In genomic region chrIII:7710066-7710465, ce11 we compare ENCODE assay signal across 4 worm cellular contexts.
A peak's percentile ranks its signal among the peaks of the same experiment; 100 is the strongest.
TF ChIP-seq lines count a peak whose summit lies in the region.

No protein-coding gene starts in this region.

TF ChIP-seq in whole organism, L2 larva, 48 proteins besides CTCF, POLR2A, EP300 and RAD21 (continued from another document):
- TF ChIP-seq R02D3.7 (tag; optimal IDR thresholded peaks at IDR 0.05; lab: Kevin White, UChicago) (no peak), elt-3 (tag; optimal IDR thresholded peaks at IDR 0.05; lab: Kevin White, UChicago) (no peak), nhr-21 (tag; optimal IDR thresholded peaks at IDR 0.05; lab: Kevin White, UChicago) (peak; percentile 52), crh-2 (tag; optimal IDR thresholded peaks at IDR 0.05; lab: Kevin White, UChicago) (peak; percentile 83), nhr-11 (tag; optimal IDR thresholded peaks at IDR 0.05; lab: Kevin White, UChicago) (no peak), dmd-4 (tag; optimal IDR thresholded peaks at IDR 0.05; lab: Kevin White, UChicago) (no peak), snpc-4 (tag; optimal IDR thresholded peaks at IDR 0.05; lab: Kevin White, UChicago) (peak; percentile 58), sma-9 (GFP tag; optimal IDR thresholded peaks at IDR 0.05; lab: Kevin White, UChicago) (peak; percentile 55), sma-9 (tag; optimal IDR thresholded peaks at IDR 0.05; lab: Kevin White, UChicago) (no peak), Y55F3AM.14 (GFP tag; optimal IDR thresholded peaks at IDR 0.05; lab: Kevin White, UChicago) (no peak), nhr-25 (tag; optimal IDR thresholded peaks at IDR 0.05; lab: Kevin White, UChicago) (peak; percentile 71), ama-1 (optimal IDR thresholded peaks at IDR 0.05; lab: Kevin White, UChicago) (peak; percentile 25), egl-27 (tag; optimal IDR thresholded peaks at IDR 0.05; lab: Kevin White, UChicago) (peak; percentile 25), ztf-4 (tag; optimal IDR thresholded peaks at IDR 0.05; lab: Kevin White, UChicago) (peak; percentile 64), sem-4 (tag; optimal IDR thresholded peaks at IDR 0.05; lab: Kevin White, UChicago) (peak; percentile 80), peb-1 (tag; optimal IDR thresholded peaks at IDR 0.05; lab: Kevin White, UChicago) (no peak), F13H6.1 (tag; optimal IDR thresholded peaks at IDR 0.05; lab: Kevin White, UChicago) (peak; percentile 82), nhr-77 (tag; optimal IDR thresholded peaks at IDR 0.05; lab: Kevin White, UChicago) (no peak), mab-5 (tag; optimal IDR thresholded peaks at IDR 0.05; lab: Kevin White, UChicago) (peak; percentile 46), nhr-129 (tag; optimal IDR thresholded peaks at IDR 0.05; lab: Kevin White, UChicago) (peak; percentile 94), blmp-1 (tag; optimal IDR thresholded peaks at IDR 0.05; lab: Kevin White, UChicago; ENCODE audit: insufficient read depth) (peak; percentile 58), ceh-16 (tag; optimal IDR thresholded peaks at IDR 0.05; lab: Kevin White, UChicago) (no peak), skn-1 (tag; optimal IDR thresholded peaks at IDR 0.05; lab: Kevin White, UChicago) (no peak), nhr-23 (tag; optimal IDR thresholded peaks at IDR 0.05; lab: Kevin White, UChicago) (no peak), fos-1 (tag; optimal IDR thresholded peaks at IDR 0.05; lab: Kevin White, UChicago) (peak; percentile 66)

TF ChIP-seq in whole organism, L4 larva, 104 proteins besides CTCF, POLR2A, EP300 and RAD21 (continued from another document):
- TF ChIP-seq madf-9 (GFP tag; conservative IDR thresholded peaks at IDR 0.05; lab: Robert Waterston, UW): 0 out of 2 replicates have a peak, but pooled peaks have one; percentile 34
- no peak for TF ChIP-seq daf-16 (GFP tag; optimal IDR thresholded peaks at IDR 0.05; lab: Kevin White, UChicago)
- TF ChIP-seq daf-16 (tag; optimal IDR thresholded peaks at IDR 0.05; lab: Kevin White, UChicago): peak; percentile 66
- TF ChIP-seq ceh-28 (tag; optimal IDR thresholded peaks at IDR 0.05; lab: Kevin White, UChicago): peak; percentile 30
- TF ChIP-seq vab-7 (GFP tag; IDR thresholded peaks at IDR 0.05; lab: Robert Waterston, UW): peak; percentile 13; the same call in 1 of the 2 replicates
- TF ChIP-seq lin-13 (GFP tag; optimal IDR thresholded peaks at IDR 0.05; lab: Kevin White, UChicago): peak; percentile 99
- 0 out of 2 replicates have a peak, but pooled peaks have one; percentile 13 for TF ChIP-seq T26A8.4 (GFP tag; IDR thresholded peaks at IDR 0.05; lab: Robert Waterston, UW)
- 0 out of 2 replicates have a peak, but pooled peaks have one; percentile 27 for TF ChIP-seq egl-43 (GFP tag; IDR thresholded peaks at IDR 0.05; lab: Robert Waterston, UW)
- peak; percentile 88 for TF ChIP-seq mep-1 (tag; optimal IDR thresholded peaks at IDR 0.05; lab: Kevin White, UChicago)
- 0 out of 2 replicates have a peak, but pooled peaks have one; percentile 26 for TF ChIP-seq lin-1 (GFP tag; IDR thresholded peaks at IDR 0.05; lab: Robert Waterston, UW)
- TF ChIP-seq lin-38 (GFP tag; IDR thresholded peaks at IDR 0.05; lab: Robert Waterston, UW): peak; percentile 79
- peak in 1 of 2 experiments; percentile 64 for TF ChIP-seq unc-62 (GFP tag; optimal IDR thresholded peaks at IDR 0.05 in 1 of 2; lab: Kevin White, UChicago)
- no peak for TF ChIP-seq unc-62 (tag; optimal IDR thresholded peaks at IDR 0.05; lab: Kevin White, UChicago)
- TF ChIP-seq gei-8 (GFP tag; optimal IDR thresholded peaks at IDR 0.05; lab: Kevin White, UChicago): no peak
- peak in 1 of 2 experiments; percentile 51 for TF ChIP-seq hif-1 (tag; optimal IDR thresholded peaks at IDR 0.05; lab: Kevin White, UChicago)
- TF ChIP-seq lir-3 (tag; optimal IDR thresholded peaks at IDR 0.05; lab: Kevin White, UChicago): peak; percentile 33
- TF ChIP-seq aly-2 (tag; optimal IDR thresholded peaks at IDR 0.05; lab: Kevin White, UChicago): no peak
- TF ChIP-seq ama-1 (optimal IDR thresholded peaks at IDR 0.05; lab: Kevin White, UChicago): no peak
- peak; percentile 19 to 87 for TF ChIP-seq lsy-2 (tag; optimal IDR thresholded peaks at IDR 0.05; lab: Kevin White, UChicago)
- peak; percentile 83 for TF ChIP-seq dve-1 (tag; optimal IDR thresholded peaks at IDR 0.05; lab: Kevin White, UChicago; ENCODE audit: insufficient read depth)
- TF ChIP-seq mes-2 (tag; optimal IDR thresholded peaks at IDR 0.05; lab: Kevin White, UChicago; ENCODE audit: poor library complexity, severe bottlenecking): peak; percentile 68
- TF ChIP-seq php-3 (GFP tag; IDR thresholded peaks at IDR 0.05; lab: Robert Waterston, UW): 0 out of 2 replicates have a peak, but pooled peaks have one; percentile 36
- 0 out of 2 replicates have a peak, but pooled peaks have one; percentile 6 for TF ChIP-seq daf-19 (GFP tag; conservative IDR thresholded peaks at IDR 0.05; lab: Robert Waterston, UW)
- TF ChIP-seq aha-1 (tag; lab: Kevin White, UChicago): peak; percentile 72
- TF ChIP-seq hlh-11 (tag; optimal IDR thresholded peaks at IDR 0.05; lab: Kevin White, UChicago): peak; percentile 73
- TF ChIP-seq nhr-77 (tag; optimal IDR thresholded peaks at IDR 0.05; lab: Kevin White, UChicago): peak; percentile 29
- peak; percentile 69; the same call in 1 of the 2 replicates for TF ChIP-seq nhr-42 (GFP tag; IDR thresholded peaks at IDR 0.05; lab: Robert Waterston, UW)

TF ChIP-seq in whole organism, late embryonic, 69 proteins besides CTCF, POLR2A, EP300 and RAD21 (continued from another document):
- TF ChIP-seq F13H6.1 (tag; optimal IDR thresholded peaks at IDR 0.05; lab: Kevin White, UChicago) (peak; percentile 36), unc-42 (tag; optimal IDR thresholded peaks at IDR 0.05; lab: Kevin White, UChicago) (peak; percentile 32), ceh-24 (tag; optimal IDR thresholded peaks at IDR 0.05; lab: Kevin White, UChicago) (no peak), sox-2 (GFP tag; IDR thresholded peaks at IDR 0.05; lab: Robert Waterston, UW) (no peak), hlh-30 (tag; optimal IDR thresholded peaks at IDR 0.05; lab: Kevin White, UChicago; ENCODE audit: insufficient read depth) (peak; percentile 37), nhr-232 (tag; optimal IDR thresholded peaks at IDR 0.05; lab: Kevin White, UChicago) (no peak), nfya-1 (tag; optimal IDR thresholded peaks at IDR 0.05; lab: Kevin White, UChicago) (peak; percentile 83), eyg-1 (tag; optimal IDR thresholded peaks at IDR 0.05; lab: Kevin White, UChicago) (no peak), T23F11.4 (GFP tag; optimal IDR thresholded peaks at IDR 0.05; lab: Kevin White, UChicago) (no peak), ref-2 (tag; optimal IDR thresholded peaks at IDR 0.05; lab: Kevin White, UChicago) (peak; percentile 44), unc-55 (GFP tag; optimal IDR thresholded peaks at IDR 0.05; lab: Kevin White, UChicago) (peak; percentile 61), ceh-18 (tag; optimal IDR thresholded peaks at IDR 0.05; lab: Kevin White, UChicago) (peak; percentile 28), C38D4.7 (GFP tag; optimal IDR thresholded peaks at IDR 0.05; lab: Kevin White, UChicago) (no peak)

TF ChIP-seq in whole organism, mixed stage, embryonic, 35 proteins besides CTCF, POLR2A, EP300 and RAD21 (continued from another document):
- TF ChIP-seq lin-32 (GFP tag; optimal IDR thresholded peaks at IDR 0.05; lab: Kevin White, UChicago) (no peak), ceh-43 (GFP tag; optimal IDR thresholded peaks at IDR 0.05; lab: Kevin White, UChicago) (no peak), unc-62 (GFP tag; optimal IDR thresholded peaks at IDR 0.05; lab: Kevin White, UChicago) (no peak), bed-3 (GFP tag; optimal IDR thresholded peaks at IDR 0.05; lab: Kevin White, UChicago) (no peak)
